Worm (Caenorhabditis elegans) whole organism, young adult: ENCODE data around the gene F53B1.8.

Source experiments
- B0261.1 ChIP-seq: sonication (generic microtip); optimal IDR thresholded peaks from 2 replicates; lab custom pipeline; 2016; ENCODE audit warnings: mild to moderate bottlenecking, missing genetic modification characterization, moderate library complexity, missing compliant biosample characterization
- F37B4.10 ChIP-seq: fragments of 200-800 bp; sonication (Bioruptor generic); IDR thresholded peaks from 2 replicates; pipeline ENCODE4 v1.3.6; 2022; ENCODE audit warnings: missing genetic modification characterization, missing compliant biosample characterization
- T07F8.4 ChIP-seq: sonication (generic microtip); optimal IDR thresholded peaks from 2 replicates; lab custom pipeline; 2016; ENCODE audit warnings: mild to moderate bottlenecking, missing genetic modification characterization, moderate library complexity, missing compliant biosample characterization
- Y56A3A.18 ChIP-seq: fragments of 200-800 bp; sonication (Bioruptor generic); IDR thresholded peaks from 2 replicates; pipeline ENCODE4 v1.3.6; 2022; ENCODE audit warnings: missing genetic modification reagents, missing genetic modification characterization, missing compliant biosample characterization
- Y95B8A.8 ChIP-seq: fragments of 200-800 bp; sonication (Bioruptor generic); IDR thresholded peaks from 2 replicates; pipeline ENCODE4 v1.3.6; 2022; ENCODE audit warnings: missing genetic modification reagents, missing genetic modification characterization, missing compliant biosample characterization
- bed-1 ChIP-seq: fragments of 200-800 bp; sonication (Bioruptor generic); IDR thresholded peaks from 2 replicates; pipeline ENCODE4 v1.3.6; 2022; ENCODE audit warnings: missing genetic modification reagents, missing genetic modification characterization, missing compliant biosample characterization
- bed-2 ChIP-seq: fragments of 200-800 bp; sonication (Bioruptor generic); IDR thresholded peaks from 2 replicates; pipeline ENCODE4 v1.3.6; 2022; ENCODE audit warnings: missing genetic modification reagents, missing genetic modification characterization, missing compliant biosample characterization
- ceh-79 ChIP-seq: sonication (generic microtip); optimal IDR thresholded peaks from 2 replicates; lab custom pipeline; 2017; ENCODE audit warnings: mild to moderate bottlenecking, missing genetic modification characterization, missing compliant biosample characterization
- hsf-1 ChIP-seq: fragments of 200-800 bp; sonication (Bioruptor generic); IDR thresholded peaks from 2 replicates; pipeline ENCODE4 v1.3.6; 2022; ENCODE audit warnings: missing genetic modification reagents, missing genetic modification characterization, missing compliant biosample characterization
- lin-40 ChIP-seq: sonication (generic microtip); optimal IDR thresholded peaks from 2 replicates; lab custom pipeline; 2016; ENCODE audit warnings: missing genetic modification characterization, mild to moderate bottlenecking, missing compliant biosample characterization, missing genotype, missing genetic modification reagents
- madf-8 ChIP-seq: fragments of 200-800 bp; sonication (Bioruptor generic); conservative IDR thresholded peaks from 2 replicates; pipeline ENCODE4 v1.3.6; 2022; ENCODE audit warnings: missing genetic modification reagents, missing genetic modification characterization, missing compliant biosample characterization
- nhr-179 ChIP-seq: sonication (generic microtip); optimal IDR thresholded peaks from 2 replicates; lab custom pipeline; 2016; ENCODE audit warnings: mild to moderate bottlenecking, missing genetic modification characterization, missing compliant biosample characterization
- nhr-80 ChIP-seq: sonication (generic microtip); optimal IDR thresholded peaks from 2 replicates; lab custom pipeline; 2016; ENCODE audit warnings: missing genetic modification characterization, missing compliant biosample characterization
- repo-1 ChIP-seq: sonication (generic microtip); optimal IDR thresholded peaks from 2 replicates; lab custom pipeline; 2017; ENCODE audit warnings: mild to moderate bottlenecking, missing genetic modification characterization, missing compliant biosample characterization
- snpc-1.3 ChIP-seq: sonication (generic microtip); optimal IDR thresholded peaks from 2 replicates; lab custom pipeline; 2017; ENCODE audit warnings: missing genetic modification characterization, mild to moderate bottlenecking, missing compliant biosample characterization, antibody characterized with exemption, moderate library complexity, missing genotype, missing genetic modification reagents; ENCODE audit not compliant: insufficient read depth
- snpc-4 ChIP-seq, 5 experiments: fragments of 150-350 bp in 1 of 5; sonication (generic microtip) in 4 of 5; optimal IDR thresholded peaks; 2 replicates each; lab custom pipeline; 2014 to 2018; ENCODE audit warnings: missing genetic modification characterization in 5 of 5, missing biosample characterization in 3 of 5, antibody characterized with exemption in 2 of 5, mild to moderate bottlenecking in 2 of 5, missing compliant biosample characterization in 2 of 5, missing genotype in 2 of 5, moderate library complexity in 2 of 5, missing genetic modification reagents in 1 of 5
- ztf-22 ChIP-seq: fragments of 200-800 bp; sonication (Bioruptor generic); optimal IDR thresholded peaks from 2 replicates; lab custom pipeline; 2018; ENCODE audit warnings: mild to moderate bottlenecking, missing genetic modification characterization, moderate library complexity, missing compliant biosample characterization
- ztf-26 ChIP-seq: sonication (generic microtip); optimal IDR thresholded peaks from 2 replicates; lab custom pipeline; 2017; ENCODE audit warnings: missing genetic modification characterization, missing compliant biosample characterization
- ztf-28 ChIP-seq: fragments of 200-800 bp; sonication (Bioruptor generic); IDR thresholded peaks from 2 replicates; pipeline ENCODE4 v1.3.6; 2022; ENCODE audit warnings: missing genetic modification reagents, missing genetic modification characterization, missing compliant biosample characterization

F53B1.8 gene

DNA sequence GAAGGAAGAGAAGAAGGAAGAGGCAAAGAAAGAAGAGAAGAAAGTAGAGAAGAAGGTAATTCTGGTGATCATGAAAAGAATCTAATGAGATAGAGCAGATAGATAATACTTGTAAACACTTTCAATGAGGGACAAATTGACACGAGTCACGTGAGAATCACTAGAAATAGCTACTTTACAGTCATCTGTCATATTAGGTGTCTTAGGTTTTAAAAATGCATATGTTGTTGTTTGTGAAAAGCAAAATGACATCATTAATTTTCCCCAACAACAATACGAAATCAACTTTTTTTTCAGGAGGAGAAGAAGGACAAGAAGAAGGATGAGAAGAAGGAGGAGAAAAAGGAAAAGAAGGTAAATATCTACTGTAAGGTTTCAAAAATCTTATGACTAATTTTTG lies 54.9 kb downstream of the F53B1.8 start:
- TF ChIP-seq hsf-1 (GFP tag; lab: Robert Waterston, UW): no peak
- no peak for TF ChIP-seq snpc-4 (GFP tag; optimal IDR thresholded peaks at IDR 0.05; lab: Kevin White, UChicago)
- no peak for TF ChIP-seq snpc-4 (tag; optimal IDR thresholded peaks at IDR 0.05; lab: Kevin White, UChicago)
- no peak for TF ChIP-seq B0261.1
- TF ChIP-seq ztf-26: no peak
- no peak for TF ChIP-seq F37B4.10 (GFP tag; lab: Robert Waterston, UW)
- TF ChIP-seq nhr-179 (tag; lab: Kevin White, UChicago): no peak
- no peak for TF ChIP-seq Y56A3A.18
- TF ChIP-seq ztf-22 (GFP tag; lab: Kevin White, UChicago): no peak
- TF ChIP-seq ztf-28 (GFP tag; lab: Robert Waterston, UW): no peak
- TF ChIP-seq ceh-79 (tag; lab: Kevin White, UChicago): no peak
- no peak for TF ChIP-seq repo-1 (tag; lab: Kevin White, UChicago)
- no peak for TF ChIP-seq snpc-1.3 (tag; lab: Kevin White, UChicago)
- TF ChIP-seq lin-40 (tag; lab: Kevin White, UChicago): no peak
- no peak for TF ChIP-seq T07F8.4 (tag; lab: Kevin White, UChicago)
- TF ChIP-seq nhr-80 (tag; lab: Kevin White, UChicago): no peak

DNA sequence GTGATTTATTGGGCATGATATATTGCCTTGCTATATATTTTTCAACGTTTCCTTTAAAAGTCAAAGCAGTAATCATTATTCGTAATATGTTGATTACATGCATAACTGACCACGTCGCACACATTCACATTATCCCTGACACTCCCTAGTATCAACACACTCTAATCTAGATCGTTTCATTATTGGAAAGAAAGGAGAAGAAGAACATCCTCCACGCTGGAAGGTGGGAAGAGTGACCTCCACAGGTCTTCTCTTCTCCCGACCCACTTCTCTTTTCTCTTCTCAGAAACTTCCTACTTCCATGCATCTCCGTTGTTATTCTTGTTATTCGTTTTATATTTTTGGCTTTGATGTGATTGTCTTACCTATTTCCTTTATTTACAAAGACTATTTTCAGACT lies 56.0 kb downstream of the F53B1.8 start, which contains the start of gene txdc-12.2:
Gene txdc-12.2 (plus strand): TSS at position 396 of the 400 bp plus-strand sequence.
- TF ChIP-seq madf-8 (GFP tag; lab: Robert Waterston, UW) (no peak), bed-1 (GFP tag; lab: Robert Waterston, UW) (no peak), bed-2 (GFP tag; lab: Robert Waterston, UW) (no peak), Y95B8A.8 (GFP tag; lab: Robert Waterston, UW) (no peak)
